Worm (Caenorhabditis elegans) whole organism, L4 larva: ENCODE results near the gene efa-6.

Experiments
- dpl-1 ChIP-seq: fragments of 150-350 bp; optimal IDR thresholded peaks from 2 replicates; lab custom pipeline; 2014; ENCODE audit warnings: missing biosample characterization, missing genetic modification reagents, missing genetic modification characterization
- fos-1 ChIP-seq: fragments of 150-350 bp; optimal IDR thresholded peaks from 2 replicates; lab custom pipeline; 2014; ENCODE audit warnings: missing biosample characterization, missing genetic modification characterization
- nhr-11 ChIP-seq: fragments of 150-350 bp; optimal IDR thresholded peaks from 2 replicates; lab custom pipeline; 2014; ENCODE audit warnings: missing biosample characterization, missing genetic modification characterization
- nhr-28 ChIP-seq: fragments of 150-350 bp; optimal IDR thresholded peaks from 2 replicates; lab custom pipeline; 2014; ENCODE audit warnings: missing biosample characterization, missing genetic modification characterization
- pqm-1 ChIP-seq: sonication (generic microtip); optimal IDR thresholded peaks from 2 replicates; lab custom pipeline; 2017; ENCODE audit warnings: missing biosample characterization, missing genetic modification characterization
- skn-1 ChIP-seq: fragments of 150-350 bp; optimal IDR thresholded peaks from 2 replicates; lab custom pipeline; 2014; ENCODE audit warnings: missing biosample characterization, missing genetic modification characterization
- snpc-4 ChIP-seq: fragments of 150-350 bp; optimal IDR thresholded peaks from 2 replicates; lab custom pipeline; 2014; ENCODE audit warnings: missing biosample characterization, missing genetic modification characterization

ce11 chrIV:12584146-12584545, 30.4 kb downstream of the efa-6 start:
- TF ChIP-seq nhr-11 (tag; lab: Kevin White, UChicago) (no peak), nhr-28 (tag; lab: Kevin White, UChicago) (no peak), dpl-1 (GFP tag; lab: Kevin White, UChicago) (no peak), skn-1 (tag; lab: Kevin White, UChicago) (no peak), fos-1 (tag; lab: Kevin White, UChicago) (no peak), snpc-4 (no peak), pqm-1 (no peak)
